Fruit fly (Drosophila melanogaster) whole organism, embryonic: ENCODE results near the gene comm.
A peak's percentile ranks its signal among the peaks of the same experiment; 100 is the strongest.

Experiments used
- Abd-B ChIP-seq: fragments of 200-800 bp; sonication (Bioruptor generic); optimal IDR thresholded peaks from 2 replicates; lab custom pipeline; 2018; ENCODE audit warnings: missing biosample characterization, mild to moderate bottlenecking, missing genetic modification characterization, moderate library complexity
- Ada2b ChIP-seq: fragments of 200-800 bp; sonication (Bioruptor generic); IDR thresholded peaks from 2 replicates; pipeline ENCODE4 v1.3.6; 2022; ENCODE audit warnings: missing biosample characterization, missing genetic modification characterization
- CG10321 ChIP-seq: fragments of 200-800 bp; sonication (Bioruptor generic); IDR thresholded peaks from 2 replicates; pipeline ENCODE4 v1.3.6; 2022; ENCODE audit warnings: missing biosample characterization, missing genetic modification characterization
- CG10979 ChIP-seq: fragments of 200-800 bp; sonication (Bioruptor generic); optimal IDR thresholded peaks from 2 replicates; lab custom pipeline; 2018; ENCODE audit warnings: missing biosample characterization, mild to moderate bottlenecking, missing genetic modification characterization, moderate library complexity
- CG11504 ChIP-seq: fragments of 200-800 bp; sonication (Bioruptor generic); optimal IDR thresholded peaks from 3 replicates; lab custom pipeline; 2019; ENCODE audit warnings: missing biosample characterization, mild to moderate bottlenecking, missing genetic modification characterization, moderate library complexity
- CG11560 ChIP-seq: fragments of 200-800 bp; sonication (Bioruptor generic); IDR thresholded peaks from 3 replicates; pipeline ENCODE4 v1.3.6; 2022; ENCODE audit warnings: missing biosample characterization, missing genetic modification characterization
- CG12219 ChIP-seq: fragments of 200-800 bp; sonication (Bioruptor generic); optimal IDR thresholded peaks from 3 replicates; lab custom pipeline; 2018; ENCODE audit warnings: missing biosample characterization, mild to moderate bottlenecking, missing genetic modification characterization
- CG14014 ChIP-seq: fragments of 200-800 bp; sonication (Bioruptor generic); IDR thresholded peaks from 2 replicates; pipeline ENCODE4 v1.3.6; 2022; ENCODE audit warnings: missing biosample characterization, missing genetic modification characterization
- CG14441 ChIP-seq: fragments of 200-800 bp; sonication (Bioruptor generic); IDR thresholded peaks from 2 replicates; pipeline ENCODE4 v1.3.6; 2022; ENCODE audit warnings: missing biosample characterization, missing genetic modification characterization
- CG14667 ChIP-seq: fragments of 200-800 bp; sonication (Bioruptor generic); IDR thresholded peaks from 2 replicates; pipeline ENCODE4 v1.3.6; 2022; ENCODE audit warnings: missing biosample characterization, missing genetic modification characterization
- CG14710 ChIP-seq: fragments of 200-800 bp; sonication (Bioruptor generic); optimal IDR thresholded peaks from 3 replicates; lab custom pipeline; 2019; ENCODE audit warnings: missing biosample characterization, mild to moderate bottlenecking, missing genetic modification characterization, moderate library complexity
- CG15269 ChIP-seq: fragments of 200-800 bp; sonication (Bioruptor generic); optimal IDR thresholded peaks from 2 replicates; lab custom pipeline; 2018; ENCODE audit warnings: missing biosample characterization, mild to moderate bottlenecking, missing genetic modification characterization, moderate library complexity
- CG15514 ChIP-seq: fragments of 200-800 bp; sonication (Bioruptor generic); optimal IDR thresholded peaks from 3 replicates; lab custom pipeline; 2017; ENCODE audit warnings: missing biosample characterization, missing genetic modification characterization, mild to moderate bottlenecking, moderate library complexity, missing genetic modification reagents
- CG17186 ChIP-seq: fragments of 200-800 bp; sonication (Bioruptor generic); optimal IDR thresholded peaks from 3 replicates; lab custom pipeline; 2017; ENCODE audit warnings: missing biosample characterization, missing genetic modification reagents, missing genetic modification characterization
- CG17359 ChIP-seq: fragments of 200-800 bp; sonication (Bioruptor generic); optimal IDR thresholded peaks from 3 replicates; lab custom pipeline; 2018; ENCODE audit warnings: missing biosample characterization, mild to moderate bottlenecking, missing genetic modification characterization, moderate library complexity
- CG17361 ChIP-seq: fragments of 200-800 bp; sonication (Bioruptor generic); IDR thresholded peaks from 3 replicates; pipeline ENCODE4 v1.3.6; 2022; ENCODE audit warnings: missing biosample characterization, missing genetic modification characterization
- CG1792 ChIP-seq: fragments of 200-800 bp; sonication (Bioruptor generic); optimal IDR thresholded peaks from 2 replicates; lab custom pipeline; 2016; ENCODE audit warnings: missing biosample characterization, missing genetic modification characterization
- CG18764 ChIP-seq: fragments of 200-800 bp; sonication (Bioruptor generic); optimal IDR thresholded peaks from 3 replicates; lab custom pipeline; 2016; ENCODE audit warnings: missing biosample characterization, missing genetic modification characterization
- CG2678 ChIP-seq: fragments of 200-800 bp; sonication (Bioruptor generic); optimal IDR thresholded peaks from 3 replicates; lab custom pipeline; 2019; ENCODE audit warnings: missing biosample characterization, mild to moderate bottlenecking, missing genetic modification characterization, moderate library complexity
- CG3281 ChIP-seq: fragments of 200-800 bp; sonication (Bioruptor generic); optimal IDR thresholded peaks from 3 replicates; lab custom pipeline; 2017; ENCODE audit warnings: missing biosample characterization, mild to moderate bottlenecking, missing genetic modification characterization
- CG4282 ChIP-seq: fragments of 200-800 bp; sonication (Bioruptor generic); optimal IDR thresholded peaks from 2 replicates; lab custom pipeline; 2016; ENCODE audit warnings: missing biosample characterization, missing genetic modification characterization
- CG6689 ChIP-seq: fragments of 200-800 bp; sonication (Bioruptor generic); IDR thresholded peaks from 2 replicates; pipeline ENCODE4 v1.3.6; 2022; ENCODE audit warnings: missing biosample characterization, missing genetic modification characterization
- CG8924 ChIP-seq: fragments of 200-800 bp; optimal IDR thresholded peaks from 3 replicates; lab custom pipeline; 2019; ENCODE audit warnings: missing biosample characterization, mild to moderate bottlenecking, missing genetic modification characterization, moderate library complexity
- CG9797 ChIP-seq: fragments of 200-800 bp; sonication (Bioruptor generic); optimal IDR thresholded peaks from 3 replicates; lab custom pipeline; 2018; ENCODE audit warnings: missing biosample characterization, mild to moderate bottlenecking, missing genetic modification characterization
- Deaf1 ChIP-seq: fragments of 200-800 bp; optimal IDR thresholded peaks from 3 replicates; lab custom pipeline; 2019; ENCODE audit warnings: missing biosample characterization, mild to moderate bottlenecking, missing genetic modification characterization, moderate library complexity
- E2f2 ChIP-seq: fragments of 200-800 bp; sonication (Bioruptor generic); IDR thresholded peaks from 2 replicates; pipeline ENCODE4 v1.3.6; 2022; ENCODE audit warnings: missing biosample characterization, missing genetic modification characterization
- Hand ChIP-seq: fragments of 200-800 bp; sonication (Bioruptor generic); optimal IDR thresholded peaks from 2 replicates; lab custom pipeline; 2017; ENCODE audit warnings: mild to moderate bottlenecking, missing biosample characterization, missing genetic modification reagents, missing genetic modification characterization
- HmgZ ChIP-seq: fragments of 200-800 bp; sonication (Bioruptor generic); optimal IDR thresholded peaks from 2 replicates; lab custom pipeline; 2018; ENCODE audit warnings: missing biosample characterization, mild to moderate bottlenecking, missing genetic modification characterization
- Hr51 ChIP-seq, 2 experiments: fragments of 200-800 bp; sonication (Bioruptor generic); optimal IDR thresholded peaks; 2 replicates in 1 of 2; 3 replicates in 1 of 2; lab custom pipeline; 2016 to 2018; ENCODE audit warnings: missing biosample characterization in 2 of 2, missing genetic modification characterization in 2 of 2, mild to moderate bottlenecking in 1 of 2, moderate library complexity in 1 of 2
- Lhr ChIP-seq: fragments of 200-800 bp; sonication (Bioruptor generic); optimal IDR thresholded peaks from 3 replicates; lab custom pipeline; 2017; ENCODE audit warnings: mild to moderate bottlenecking, missing biosample characterization, missing genetic modification reagents, missing genetic modification characterization
- Meics ChIP-seq: fragments of 200-800 bp; sonication (Bioruptor generic); optimal IDR thresholded peaks from 2 replicates; lab custom pipeline; 2017; ENCODE audit warnings: missing biosample characterization, mild to moderate bottlenecking, missing genetic modification characterization
- NK7.1 ChIP-seq: fragments of 200-800 bp; sonication (Bioruptor generic); optimal IDR thresholded peaks from 3 replicates; lab custom pipeline; 2016; ENCODE audit warnings: missing biosample characterization, missing genetic modification characterization
- Nf-YB ChIP-seq: fragments of 200-800 bp; sonication (Bioruptor generic); optimal IDR thresholded peaks from 3 replicates; lab custom pipeline; 2019; ENCODE audit warnings: missing biosample characterization, mild to moderate bottlenecking, missing genetic modification characterization, moderate library complexity
- Sox102F ChIP-seq: fragments of 200-800 bp; sonication (Bioruptor generic); optimal IDR thresholded peaks from 2 replicates; lab custom pipeline; 2018; ENCODE audit warnings: missing biosample characterization, mild to moderate bottlenecking, missing genetic modification characterization, moderate library complexity
- Sry-β ChIP-seq: fragments of 200-800 bp; sonication (Bioruptor generic); optimal IDR thresholded peaks from 2 replicates; lab custom pipeline; 2018; ENCODE audit warnings: missing biosample characterization, mild to moderate bottlenecking, missing genetic modification characterization, moderate library complexity
- Xrp1 ChIP-seq: fragments of 200-800 bp; sonication (Bioruptor generic); IDR thresholded peaks from 2 replicates; pipeline ENCODE4 v1.3.6; 2022; ENCODE audit warnings: missing biosample characterization, missing genetic modification characterization
- abd-A ChIP-seq: fragments of 200-800 bp; sonication (Bioruptor generic); optimal IDR thresholded peaks from 3 replicates; lab custom pipeline; 2019; ENCODE audit warnings: missing biosample characterization, mild to moderate bottlenecking, missing genetic modification characterization, moderate library complexity
- ap ChIP-seq: fragments of 200-800 bp; sonication (Bioruptor generic); IDR thresholded peaks from 2 replicates; pipeline ENCODE4 v1.3.6; 2022; ENCODE audit warnings: missing biosample characterization, missing genetic modification characterization
- az2 ChIP-seq: fragments of 200-800 bp; sonication (Bioruptor generic); optimal IDR thresholded peaks from 3 replicates; lab custom pipeline; 2016; ENCODE audit warnings: missing biosample characterization, missing genetic modification characterization
- chm ChIP-seq: fragments of 200-800 bp; sonication (Bioruptor generic); IDR thresholded peaks from 2 replicates; pipeline ENCODE4 v1.3.6; 2022; ENCODE audit warnings: missing biosample characterization, missing genetic modification characterization
- dmrt99B ChIP-seq: fragments of 200-800 bp; sonication (Bioruptor generic); optimal IDR thresholded peaks from 2 replicates; lab custom pipeline; 2018; ENCODE audit warnings: missing biosample characterization, mild to moderate bottlenecking, missing genetic modification characterization, moderate library complexity
- emc ChIP-seq: fragments of 200-800 bp; sonication (Bioruptor generic); optimal IDR thresholded peaks from 2 replicates; lab custom pipeline; 2016; ENCODE audit warnings: missing biosample characterization, missing genetic modification characterization
- gcm2 ChIP-seq: fragments of 200-800 bp; sonication (Bioruptor generic); optimal IDR thresholded peaks from 2 replicates; lab custom pipeline; 2016; ENCODE audit warnings: missing biosample characterization, missing genetic modification characterization
- gem ChIP-seq: fragments of 200-800 bp; sonication (Bioruptor generic); optimal IDR thresholded peaks from 2 replicates; lab custom pipeline; 2019; ENCODE audit warnings: missing biosample characterization, mild to moderate bottlenecking, missing genetic modification characterization, moderate library complexity
- ind ChIP-seq: fragments of 200-800 bp; sonication (Bioruptor generic); optimal IDR thresholded peaks from 3 replicates; lab custom pipeline; 2016; ENCODE audit warnings: missing biosample characterization, missing genetic modification characterization
- lmd ChIP-seq: fragments of 200-800 bp; sonication (Bioruptor generic); IDR thresholded peaks from 2 replicates; pipeline ENCODE4 v1.3.6; 2022; ENCODE audit warnings: missing biosample characterization, missing genetic modification characterization
- nerfin-1 ChIP-seq: fragments of 200-800 bp; sonication (Bioruptor generic); optimal IDR thresholded peaks from 3 replicates; lab custom pipeline; 2019; ENCODE audit warnings: missing biosample characterization, mild to moderate bottlenecking, missing genetic modification characterization, moderate library complexity
- sens ChIP-seq: fragments of 200-800 bp; sonication (Bioruptor generic); peaks from one replicate; lab custom pipeline; 2016; ENCODE audit warnings: missing biosample characterization, missing genetic modification characterization
- unpg ChIP-seq: fragments of 200-800 bp; sonication (Bioruptor generic); optimal IDR thresholded peaks from 3 replicates; lab custom pipeline; 2018; ENCODE audit warnings: missing biosample characterization, mild to moderate bottlenecking, missing genetic modification characterization, moderate library complexity
- usp ChIP-seq: fragments of >200 bp; optimal IDR thresholded peaks from 2 replicates; lab custom pipeline; 2017; ENCODE audit warnings: missing biosample characterization, missing genetic modification characterization
- zen ChIP-seq: fragments of 200-800 bp; sonication (Bioruptor generic); optimal IDR thresholded peaks from 3 replicates; lab custom pipeline; 2018; ENCODE audit warnings: missing biosample characterization, mild to moderate bottlenecking, missing genetic modification characterization, moderate library complexity

The comm gene

DNA sequence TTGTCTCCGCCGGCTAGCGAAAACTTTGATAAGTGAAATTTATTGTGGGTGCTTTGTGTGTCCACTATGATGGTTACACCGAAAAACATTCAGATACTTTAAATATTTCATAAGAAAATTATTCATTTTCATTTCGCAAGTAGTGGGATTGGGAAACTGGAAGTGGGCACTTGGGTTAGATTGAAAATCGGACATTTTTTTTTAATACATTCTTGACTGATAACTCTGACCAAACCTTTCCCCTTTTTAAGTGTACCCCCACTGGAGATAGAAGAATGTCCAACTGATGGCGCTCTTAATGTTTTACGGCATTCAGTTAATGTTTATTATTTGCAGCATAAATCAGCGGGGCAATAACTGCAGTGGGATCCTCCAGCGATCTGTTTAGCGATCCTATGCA is 50.6 kb downstream of the comm start:
- TF ChIP-seq Lhr (no peak), CG9797 (no peak), ind (GFP tag; lab: Kevin White, UChicago) (peak; percentile 6), CG14014 (0 out of 2 replicates have a peak, but pooled peaks have one; percentile 34), Hr51 (GFP tag; optimal IDR thresholded peaks at IDR 0.05; lab: Kevin White, UChicago) (peak in 1 of 2 experiments; percentile 10), Abd-B (GFP tag; lab: Kevin White, UChicago) (no peak), dmrt99B (tag; lab: Kevin White, UChicago) (peak; percentile 1), az2 (GFP tag; lab: Kevin White, UChicago) (peak; percentile 4), CG17361 (GFP tag; lab: Robert Waterston, UW) (no peak), nerfin-1 (no peak), CG10321 (0 out of 2 replicates have a peak, but pooled peaks have one; percentile 5), CG11504 (tag; lab: Kevin White, UChicago) (peak; percentile 32), E2f2 (no peak), Hand (GFP tag; lab: Kevin White, UChicago) (no peak), CG2678 (peak; percentile 33), Deaf1 (tag; lab: Kevin White, UChicago) (no peak), NK7.1 (GFP tag; lab: Kevin White, UChicago) (no peak), CG12219 (GFP tag; lab: Kevin White, UChicago) (no peak), CG3281 (GFP tag; lab: Kevin White, UChicago) (no peak), CG14710 (tag; lab: Kevin White, UChicago) (peak; percentile 6), chm (GFP tag; lab: Robert Waterston, UW) (no peak), Xrp1 (0 out of 2 replicates have a peak, but pooled peaks have one; percentile 21), zen (no peak), CG1792 (GFP tag; lab: Kevin White, UChicago) (no peak), lmd (GFP tag; lab: Robert Waterston, UW) (no peak), CG18764 (GFP tag; lab: Kevin White, UChicago) (no peak), abd-A (tag; lab: Kevin White, UChicago) (no peak), Sox102F (GFP tag; lab: Kevin White, UChicago) (peak; percentile 32), CG15269 (tag; lab: Kevin White, UChicago) (peak; percentile 12), unpg (GFP tag; lab: Kevin White, UChicago) (peak; percentile 17), CG4282 (GFP tag; lab: Kevin White, UChicago) (no peak), ap (no peak), CG10979 (tag; lab: Kevin White, UChicago) (peak; percentile 25), CG8924 (peak; percentile 1), CG17359 (peak; percentile 30), HmgZ (no peak), CG15514 (GFP tag; lab: Kevin White, UChicago) (no peak), Nf-YB (GFP tag; lab: Kevin White, UChicago) (no peak), CG14667 (GFP tag; lab: Robert Waterston, UW) (no peak), Ada2b (0 out of 2 replicates have a peak, but pooled peaks have one; percentile 14), gcm2 (no peak), emc (GFP tag; lab: Kevin White, UChicago) (no peak), CG17186 (GFP tag; lab: Kevin White, UChicago) (no peak), CG11560 (tag; lab: Robert Waterston, UW) (no peak), CG14441 (no peak), gem (peak; percentile 44), sens (GFP tag; lab: Kevin White, UChicago) (peak; percentile 70), Meics (GFP tag; lab: Kevin White, UChicago) (no peak), Sry-β (GFP tag; lab: Kevin White, UChicago) (no peak), CG6689 (GFP tag; lab: Robert Waterston, UW) (no peak), usp (no peak)
